Worm (Caenorhabditis elegans) whole organism, L4 larva: ENCODE data around the gene F58E2.2.

ENCODE experiments used
- D1046.2 ChIP-seq: fragments of 200-800 bp; sonication (Bioruptor generic); IDR thresholded peaks from 2 replicates; pipeline ENCODE4 v1.3.6; 2022; ENCODE audit warnings: missing genetic modification characterization, missing compliant biosample characterization
- F49E8.2 ChIP-seq: sonication (generic microtip); optimal IDR thresholded peaks from 2 replicates; lab custom pipeline; 2016; ENCODE audit warnings: missing compliant biosample characterization, mild to moderate bottlenecking, missing genetic modification characterization, borderline replicate concordance
- Y48G9A.11 ChIP-seq: fragments of 200-800 bp; sonication (Bioruptor generic); IDR thresholded peaks from 2 replicates; pipeline ENCODE4 v1.3.6; 2022; ENCODE audit warnings: missing genetic modification reagents, missing genetic modification characterization, missing compliant biosample characterization
- ZK546.5 ChIP-seq, 2 experiments: sonication (generic microtip); optimal IDR thresholded peaks; 2 replicates each; lab custom pipeline; 2017; ENCODE audit warnings: missing biosample characterization in 2 of 2, missing genetic modification characterization in 2 of 2
- aha-1 ChIP-seq: fragments of 150-350 bp; peaks from one replicate; lab custom pipeline; 2014; ENCODE audit warnings: missing biosample characterization, missing genetic modification characterization
- arid-1 ChIP-seq: fragments of 200-800 bp; sonication (Bioruptor generic); conservative IDR thresholded peaks from 2 replicates; pipeline ENCODE4 v1.3.6; 2022; ENCODE audit warnings: missing genetic modification reagents, missing genetic modification characterization, missing compliant biosample characterization
- ceh-20 ChIP-seq: fragments of 200-800 bp; sonication (Bioruptor generic); IDR thresholded peaks from 2 replicates; pipeline ENCODE4 v1.3.6; 2022; ENCODE audit warnings: missing genetic modification reagents, missing genetic modification characterization, missing compliant biosample characterization
- ceh-62 ChIP-seq: sonication (generic microtip); optimal IDR thresholded peaks from 2 replicates; lab custom pipeline; 2017; ENCODE audit warnings: missing biosample characterization, missing genetic modification characterization
- ceh-82 ChIP-seq: sonication (generic microtip); optimal IDR thresholded peaks from 2 replicates; lab custom pipeline; 2017; ENCODE audit warnings: missing biosample characterization, missing genetic modification characterization
- cey-2 ChIP-seq: sonication (generic microtip); optimal IDR thresholded peaks from 3 replicates; lab custom pipeline; 2017; ENCODE audit warnings: missing genetic modification characterization, mild to moderate bottlenecking, missing compliant biosample characterization, antibody characterized with exemption, borderline replicate concordance; ENCODE audit not compliant: insufficient read depth
- ctbp-1 ChIP-seq: fragments of 200-800 bp; sonication (Bioruptor generic); IDR thresholded peaks from 2 replicates; pipeline ENCODE4 v1.3.6; 2022; ENCODE audit warnings: missing genetic modification reagents, missing genetic modification characterization, missing compliant biosample characterization
- daf-12 ChIP-seq: fragments of 150-350 bp; optimal IDR thresholded peaks from 2 replicates; lab custom pipeline; 2014; ENCODE audit warnings: missing biosample characterization, missing genetic modification reagents, missing genetic modification characterization
- duxl-1 ChIP-seq: sonication (generic microtip); optimal IDR thresholded peaks from 2 replicates; lab custom pipeline; 2016; ENCODE audit warnings: mild to moderate bottlenecking, missing genetic modification characterization, moderate library complexity, missing compliant biosample characterization; ENCODE audit not compliant: poor library complexity
- jun-1 ChIP-seq: fragments of 150-350 bp; optimal IDR thresholded peaks from 2 replicates; lab custom pipeline; 2014; ENCODE audit warnings: missing biosample characterization, missing genetic modification reagents, missing genetic modification characterization
- lin-1 ChIP-seq: fragments of 200-800 bp; sonication (Bioruptor generic); IDR thresholded peaks from 2 replicates; pipeline ENCODE4 v1.3.6; 2022; ENCODE audit warnings: missing genetic modification reagents, missing genetic modification characterization, missing compliant biosample characterization
- lin-13 ChIP-seq: fragments of 150-350 bp; optimal IDR thresholded peaks from 2 replicates; lab custom pipeline; 2014; ENCODE audit warnings: missing biosample characterization, missing genetic modification reagents, missing genetic modification characterization
- lir-3 ChIP-seq: sonication (generic microtip); optimal IDR thresholded peaks from 2 replicates; lab custom pipeline; 2016; ENCODE audit warnings: mild to moderate bottlenecking, missing genetic modification characterization, missing compliant biosample characterization
- lsy-2 ChIP-seq, 2 experiments: fragments of 150-350 bp in 1 of 2; sonication (generic microtip) in 1 of 2; optimal IDR thresholded peaks; 2 replicates each; lab custom pipeline; 2014 to 2017; ENCODE audit warnings: missing biosample characterization in 2 of 2, missing genetic modification characterization in 2 of 2
- mdt-29 ChIP-seq: fragments of 200-800 bp; sonication (Bioruptor generic); IDR thresholded peaks from 2 replicates; pipeline ENCODE4 v1.3.6; 2022; ENCODE audit warnings: missing genetic modification reagents, missing genetic modification characterization, missing compliant biosample characterization
- mes-2 ChIP-seq: sonication (generic microtip); optimal IDR thresholded peaks from 2 replicates; lab custom pipeline; 2016; ENCODE audit warnings: missing genotype, mild to moderate bottlenecking, missing genetic modification characterization, missing compliant biosample characterization; ENCODE audit not compliant: poor library complexity, severe bottlenecking
- nhr-11 ChIP-seq: fragments of 150-350 bp; optimal IDR thresholded peaks from 2 replicates; lab custom pipeline; 2014; ENCODE audit warnings: missing biosample characterization, missing genetic modification characterization
- nhr-111 ChIP-seq: fragments of 200-800 bp; sonication (Bioruptor generic); optimal IDR thresholded peaks from 2 replicates; lab custom pipeline; 2018; ENCODE audit warnings: mild to moderate bottlenecking, missing genetic modification characterization, missing compliant biosample characterization
- nhr-42 ChIP-seq: fragments of 200-800 bp; sonication (Bioruptor generic); IDR thresholded peaks from 2 replicates; pipeline ENCODE4 v1.3.6; 2022; ENCODE audit warnings: missing genetic modification characterization, missing compliant biosample characterization
- nhr-77 ChIP-seq: fragments of 150-350 bp; optimal IDR thresholded peaks from 2 replicates; lab custom pipeline; 2014; ENCODE audit warnings: missing biosample characterization, missing genetic modification characterization
- pha-4 ChIP-seq, 2 experiments: fragments of 150-350 bp in 1 of 2; fragments of 200-800 bp in 1 of 2; sonication (Bioruptor generic) in 1 of 2; IDR thresholded peaks in 1 of 2; optimal IDR thresholded peaks in 1 of 2; 2 replicates each; pipeline versions ENCODE4 v1.3.6 to Lab custom; 2014 to 2022; ENCODE audit warnings: missing genetic modification characterization in 2 of 2, missing genetic modification reagents in 2 of 2, missing biosample characterization in 1 of 2, missing compliant biosample characterization in 1 of 2
- pqm-1 ChIP-seq: sonication (generic microtip); optimal IDR thresholded peaks from 2 replicates; lab custom pipeline; 2017; ENCODE audit warnings: missing biosample characterization, missing genetic modification characterization
- snpc-4 ChIP-seq: fragments of 150-350 bp; optimal IDR thresholded peaks from 2 replicates; lab custom pipeline; 2014; ENCODE audit warnings: missing biosample characterization, missing genetic modification characterization
- unc-130 ChIP-seq: sonication (generic microtip); optimal IDR thresholded peaks from 2 replicates; lab custom pipeline; 2016; ENCODE audit warnings: missing genetic modification reagents, missing genetic modification characterization, missing compliant biosample characterization
- unc-62 ChIP-seq, 3 experiments: fragments of 150-350 bp in 1 of 3; sonication (generic microtip); optimal IDR thresholded peaks in 2 of 3; peaks in 1 of 3; 1 replicate in 1 of 3; 2 replicates in 2 of 3; lab custom pipeline; 2014 to 2017; ENCODE audit warnings: missing biosample characterization in 3 of 3, missing genetic modification characterization in 3 of 3, missing genetic modification reagents in 3 of 3, missing genotype in 1 of 3
- zag-1 ChIP-seq: fragments of 150-350 bp; optimal IDR thresholded peaks from 2 replicates; lab custom pipeline; 2014; ENCODE audit warnings: missing biosample characterization, missing genetic modification characterization
- zfp-2 ChIP-seq: sonication (generic microtip); optimal IDR thresholded peaks from 2 replicates; lab custom pipeline; 2016; ENCODE audit warnings: mild to moderate bottlenecking, missing genetic modification characterization, missing compliant biosample characterization

F58E2.2 gene

ce11 chrIV:3467128-3467527, 2.7 kb upstream of the F58E2.2 start, which contains the start of gene F58E2.3 (continued):
- TF ChIP-seq mes-2 (tag; lab: Kevin White, UChicago) (no peak), D1046.2 (no peak)
- TF ChIP-seq, all 104 proteins: peak for 0

- TF ChIP-seq unc-62 (GFP tag; optimal IDR thresholded peaks at IDR 0.05 in 1 of 2; lab: Kevin White, UChicago), result peak in 1 of 2 experiments; percentile 91
- no peak for TF ChIP-seq unc-62 (tag; optimal IDR thresholded peaks at IDR 0.05; lab: Kevin White, UChicago)
- TF ChIP-seq ZK546.5 (tag; optimal IDR thresholded peaks at IDR 0.05; lab: Kevin White, UChicago), result no peak
Measured at ce11 chrIV:3467751-3468150, 2.1 kb upstream of the F58E2.2 start.

DNA sequence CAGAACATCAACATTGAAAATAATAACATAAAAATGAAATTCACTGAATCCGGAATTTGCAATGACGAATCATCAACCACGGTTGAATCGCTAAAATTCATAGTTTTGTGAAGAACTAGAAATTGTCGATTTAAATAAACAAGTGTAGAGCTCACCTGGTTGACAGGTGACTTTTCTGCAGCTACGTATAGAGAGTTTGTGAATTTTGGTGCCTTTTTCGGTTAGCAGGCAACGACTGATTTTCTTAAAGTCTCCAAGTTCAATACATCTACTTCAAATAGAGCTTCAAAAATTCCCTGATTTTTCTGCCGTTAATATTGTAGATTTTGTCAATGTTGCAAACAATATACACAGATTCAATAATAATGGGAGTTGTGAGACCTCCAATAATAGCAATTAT, 7.3 kb downstream of the F58E2.2 start, which contains the start of gene srz-69:
Gene srz-69, minus strand, starts transcription at position 101 of the 400 bp plus-strand sequence.
- TF ChIP-seq duxl-1 (tag; lab: Kevin White, UChicago), result no peak
- TF ChIP-seq lsy-2 (tag; optimal IDR thresholded peaks at IDR 0.05; lab: Kevin White, UChicago), result no peak
- no peak for TF ChIP-seq zag-1 (tag; lab: Kevin White, UChicago)
- TF ChIP-seq unc-62 (GFP tag; optimal IDR thresholded peaks at IDR 0.05 in 1 of 2; lab: Kevin White, UChicago), result no peak
- no peak for TF ChIP-seq unc-62 (tag; optimal IDR thresholded peaks at IDR 0.05; lab: Kevin White, UChicago)
- no peak for TF ChIP-seq lin-1 (GFP tag; lab: Robert Waterston, UW)
- no peak for TF ChIP-seq nhr-42
- no peak for TF ChIP-seq lir-3
- no peak for TF ChIP-seq ceh-62 (tag; lab: Kevin White, UChicago)
- no peak for TF ChIP-seq zfp-2 (tag; lab: Kevin White, UChicago)
- no peak for TF ChIP-seq ceh-82 (tag; lab: Kevin White, UChicago)
- TF ChIP-seq ctbp-1 (GFP tag; lab: Robert Waterston, UW), result no peak
- TF ChIP-seq lin-13 (GFP tag; lab: Kevin White, UChicago), result no peak
- no peak for TF ChIP-seq snpc-4
- TF ChIP-seq jun-1 (tag; lab: Kevin White, UChicago), result no peak

DNA sequence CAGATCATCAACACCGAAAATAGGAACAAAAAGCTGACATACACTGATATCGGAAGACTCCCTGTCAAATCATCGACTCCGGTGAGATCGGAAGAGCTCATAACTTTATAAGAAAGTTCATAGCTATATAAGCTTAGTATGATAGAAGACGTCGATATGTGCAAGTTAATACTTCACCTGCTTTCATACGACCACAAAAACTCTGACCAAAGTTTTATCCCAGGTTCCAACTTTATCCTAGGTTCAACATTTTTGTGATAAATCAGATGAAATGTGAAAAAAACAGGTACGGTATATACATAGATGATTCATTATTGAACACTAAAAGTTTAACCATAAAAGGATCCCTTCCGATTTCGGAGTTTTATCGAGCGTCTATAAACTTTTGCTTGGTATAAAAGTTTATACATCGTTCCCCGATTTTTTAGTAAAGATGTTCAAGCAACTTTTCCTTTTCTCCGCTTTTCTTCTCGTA, 9.1 kb downstream of the F58E2.2 start, which contains the start of the genes srz-70 and C09G12.5:
Gene srz-70, minus strand, starts transcription at position 101 of the 475 bp plus-strand sequence.
Gene C09G12.5, plus strand, starts transcription at position 425 of the 475 bp plus-strand sequence.
- no peak for TF ChIP-seq nhr-77 (tag; lab: Kevin White, UChicago)
- TF ChIP-seq ceh-20 (GFP tag; lab: Robert Waterston, UW), result no peak
- no peak for TF ChIP-seq pqm-1
- no peak for TF ChIP-seq ctbp-1 (GFP tag; lab: Robert Waterston, UW)
- no peak for TF ChIP-seq nhr-111 (GFP tag; lab: Kevin White, UChicago)
- no peak for TF ChIP-seq daf-12 (tag; lab: Kevin White, UChicago)

DNA sequence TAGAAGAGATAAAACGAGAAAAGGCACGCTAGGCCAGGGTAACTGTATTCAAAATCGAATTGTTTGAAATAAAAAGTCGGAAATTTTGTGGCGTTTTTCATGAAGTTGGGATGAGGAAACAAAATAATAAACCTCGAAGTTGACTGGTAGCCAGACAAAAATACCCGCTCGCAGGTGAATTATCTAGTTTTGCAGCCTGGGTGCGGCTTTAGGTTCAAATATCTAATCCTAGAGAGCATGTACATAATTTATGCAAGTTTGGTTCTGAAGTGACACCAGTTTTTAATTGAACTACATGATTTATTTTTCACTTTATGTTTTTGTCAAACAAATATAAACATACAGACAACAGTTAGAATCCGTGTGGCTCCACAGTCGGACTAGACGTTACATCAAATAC, 11.9 kb downstream of the F58E2.2 start, which contains the start of gene srz-37:
Gene srz-37, minus strand, starts transcription at position 101 of the 400 bp plus-strand sequence.
- TF ChIP-seq arid-1 (GFP tag; lab: Robert Waterston, UW), result no peak
- no peak for TF ChIP-seq F49E8.2 (tag; lab: Kevin White, UChicago)
- TF ChIP-seq Y48G9A.11 (GFP tag; lab: Robert Waterston, UW), result no peak
- TF ChIP-seq pha-4 (GFP tag; IDR thresholded peaks at IDR 0.05; lab: Robert Waterston, UW), result no peak
- no peak for TF ChIP-seq pha-4 (tag; optimal IDR thresholded peaks at IDR 0.05; lab: Kevin White, UChicago)
- TF ChIP-seq mdt-29 (GFP tag; lab: Robert Waterston, UW), result no peak
- no peak for TF ChIP-seq nhr-11
- no peak for TF ChIP-seq cey-2 (tag; lab: Kevin White, UChicago)
- TF ChIP-seq aha-1 (tag; lab: Kevin White, UChicago), result no peak
- TF ChIP-seq unc-130 (GFP tag; lab: Kevin White, UChicago), result no peak
